Worm (Caenorhabditis elegans) whole organism, early embryonic: ENCODE results near the gene Y54E2A.8.

Source experiments
- F13C5.2 ChIP-seq: sonication (generic microtip); optimal IDR thresholded peaks from 2 replicates; lab custom pipeline; 2017; ENCODE audit warnings: mild to moderate bottlenecking, missing genetic modification characterization, inconsistent platforms, missing compliant biosample characterization
- aly-1 ChIP-seq: sonication (generic microtip); optimal IDR thresholded peaks from 2 replicates; lab custom pipeline; 2016; ENCODE audit warnings: missing genetic modification characterization, missing compliant biosample characterization
- ama-1 ChIP-seq: fragments of 150-350 bp; optimal IDR thresholded peaks from 2 replicates; lab custom pipeline; 2014
- ceh-13 ChIP-seq: fragments of 200-800 bp; sonication (Bioruptor generic); optimal IDR thresholded peaks from 2 replicates; lab custom pipeline; 2018; ENCODE audit warnings: mild to moderate bottlenecking, missing genetic modification characterization, missing compliant biosample characterization
- ets-7 ChIP-seq: sonication (generic microtip); optimal IDR thresholded peaks from 2 replicates; lab custom pipeline; 2016; ENCODE audit warnings: missing genotype, missing genetic modification characterization, missing compliant biosample characterization
- hmg-4 ChIP-seq: fragments of 200-800 bp; sonication (Bioruptor generic); optimal IDR thresholded peaks from 2 replicates; lab custom pipeline; 2018; ENCODE audit warnings: mild to moderate bottlenecking, missing genetic modification characterization, missing compliant biosample characterization
- pes-1 ChIP-seq: fragments of 200-800 bp; sonication (Bioruptor generic); IDR thresholded peaks from 2 replicates; pipeline ENCODE4 v1.3.6; 2022; ENCODE audit warnings: missing genetic modification reagents, missing genetic modification characterization, missing compliant biosample characterization
- scrt-1 ChIP-seq: fragments of 200-800 bp; sonication (Bioruptor generic); IDR thresholded peaks from 2 replicates; pipeline ENCODE4 v1.3.6; 2022; ENCODE audit warnings: missing genetic modification characterization, missing compliant biosample characterization
- tbx-11 ChIP-seq: fragments of 200-800 bp; sonication (Bioruptor generic); IDR thresholded peaks from 2 replicates; pipeline ENCODE4 v1.3.6; 2022; ENCODE audit warnings: missing genetic modification characterization, missing compliant biosample characterization
- tbx-37 ChIP-seq: fragments of 200-800 bp; sonication (Bioruptor generic); conservative IDR thresholded peaks from 2 replicates; pipeline ENCODE4 v1.3.6; 2022; ENCODE audit warnings: missing genetic modification reagents, missing genetic modification characterization, missing compliant biosample characterization
- tra-4 ChIP-seq: sonication (generic microtip); optimal IDR thresholded peaks from 2 replicates; lab custom pipeline; 2017; ENCODE audit warnings: missing genetic modification characterization, missing compliant biosample characterization

ce11 chrII:14810609-14811008 lies 32.5 kb downstream of the Y54E2A.8 start:
- no peak for TF ChIP-seq aly-1
- TF ChIP-seq tra-4: no peak
- no peak for TF ChIP-seq ama-1 (lab: Kevin White, UChicago)
- TF ChIP-seq ceh-13: no peak
- TF ChIP-seq tbx-11 (GFP tag; lab: Robert Waterston, UW): no peak
- TF ChIP-seq ets-7 (tag; lab: Kevin White, UChicago): no peak
- no peak for TF ChIP-seq pes-1 (GFP tag; lab: Robert Waterston, UW)
- no peak for TF ChIP-seq hmg-4
- no peak for TF ChIP-seq F13C5.2 (tag; lab: Kevin White, UChicago)
- no peak for TF ChIP-seq scrt-1
- TF ChIP-seq tbx-37 (GFP tag; lab: Robert Waterston, UW): no peak
